Fruit fly (Drosophila melanogaster): Measurements from ENCODE around the gene Btk.

Btk gene

dm6 chr2L:8277561-8278201, 23.2 kb downstream of the Btk start:
- TF ChIP-seq D1 (tag; optimal IDR thresholded peaks at IDR 0.05): peak; percentile 98
- peak; percentile 97 for TF ChIP-seq CG34367 (tag; optimal IDR thresholded peaks at IDR 0.05)
- TF ChIP-seq CG13204 (GFP tag; optimal IDR thresholded peaks at IDR 0.05): peak; percentile 92
- peak; percentile 93 for TF ChIP-seq CG10348 (GFP tag; IDR thresholded peaks at IDR 0.05)
- peak; percentile 98 for TF ChIP-seq CG15710 (tag; optimal IDR thresholded peaks at IDR 0.05)
- TF ChIP-seq Snoo (tag; optimal IDR thresholded peaks at IDR 0.05): peak; percentile 99
- TF ChIP-seq Pif1B (GFP tag; optimal IDR thresholded peaks at IDR 0.05): peak; percentile 100
- TF ChIP-seq Pif1A (GFP tag; optimal IDR thresholded peaks at IDR 0.05): peak; percentile 99
- peak; percentile 81 for TF ChIP-seq EcR (GFP tag; optimal IDR thresholded peaks at IDR 0.05)
- TF ChIP-seq CG9948 (tag; optimal IDR thresholded peaks at IDR 0.05): peak; percentile 98
- peak; percentile 99 for TF ChIP-seq CG4496 (GFP tag; IDR thresholded peaks at IDR 0.05)
- TF ChIP-seq fd96Ca (GFP tag; IDR thresholded peaks at IDR 0.05): peak; percentile 98
- peak; percentile 99 for TF ChIP-seq CG17806 (tag; optimal IDR thresholded peaks at IDR 0.05)
- peak; percentile 100 for TF ChIP-seq CG32121 (GFP tag; IDR thresholded peaks at IDR 0.05)
- peak; percentile 99 for TF ChIP-seq rn (GFP tag; IDR thresholded peaks at IDR 0.05)
- peak; percentile 98 for TF ChIP-seq CG8159 (tag; optimal IDR thresholded peaks at IDR 0.05)
- peak; percentile 100 for TF ChIP-seq CG12605 (GFP tag; IDR thresholded peaks at IDR 0.05)
- peak; percentile 98 for TF ChIP-seq CG8301 (tag; optimal IDR thresholded peaks at IDR 0.05)
- peak; percentile 99 for TF ChIP-seq CG14655 (GFP tag; optimal IDR thresholded peaks at IDR 0.05)
- TF ChIP-seq gl (tag; optimal IDR thresholded peaks at IDR 0.05): peak; percentile 93
- peak; percentile 99 for TF ChIP-seq Ets98B (GFP tag; IDR thresholded peaks at IDR 0.05)

dm6 chr2L:8276880-8277279, 24.0 kb downstream of the Btk start:
- TF ChIP-seq CG15710 (tag; optimal IDR thresholded peaks at IDR 0.05) (no peak), fd96Ca (GFP tag; IDR thresholded peaks at IDR 0.05) (no peak), Pif1B (GFP tag; optimal IDR thresholded peaks at IDR 0.05) (no peak), D1 (tag; optimal IDR thresholded peaks at IDR 0.05) (no peak), CG17806 (tag; optimal IDR thresholded peaks at IDR 0.05) (no peak), CG13204 (GFP tag; optimal IDR thresholded peaks at IDR 0.05) (no peak), Pif1A (GFP tag; optimal IDR thresholded peaks at IDR 0.05) (no peak), CG34367 (tag; optimal IDR thresholded peaks at IDR 0.05) (no peak), CG10348 (GFP tag; IDR thresholded peaks at IDR 0.05) (no peak), rn (GFP tag; IDR thresholded peaks at IDR 0.05) (no peak), CG8301 (tag; optimal IDR thresholded peaks at IDR 0.05) (no peak)

- TF ChIP-seq Pif1A (GFP tag; optimal IDR thresholded peaks at IDR 0.05): no peak
- TF ChIP-seq Ets98B (GFP tag; IDR thresholded peaks at IDR 0.05): no peak
- no peak for TF ChIP-seq CG34367 (tag; optimal IDR thresholded peaks at IDR 0.05)
- TF ChIP-seq CG14655 (GFP tag; optimal IDR thresholded peaks at IDR 0.05): no peak
- no peak for TF ChIP-seq CG12605 (GFP tag; IDR thresholded peaks at IDR 0.05)
- no peak for TF ChIP-seq CG13204 (GFP tag; optimal IDR thresholded peaks at IDR 0.05)
- TF ChIP-seq CG8159 (tag; optimal IDR thresholded peaks at IDR 0.05): no peak
- TF ChIP-seq Pif1B (GFP tag; optimal IDR thresholded peaks at IDR 0.05): no peak
- TF ChIP-seq CG15710 (tag; optimal IDR thresholded peaks at IDR 0.05): no peak
Observed at dm6 chr2L:8276287-8276686, 24.6 kb downstream of the Btk start.

dm6 chr2L:8274958-8275584, 25.8 kb downstream of the Btk start:
- TF ChIP-seq CG4496 (GFP tag; IDR thresholded peaks at IDR 0.05): peak; percentile 79
- TF ChIP-seq D1 (tag; optimal IDR thresholded peaks at IDR 0.05): peak; percentile 22
- TF ChIP-seq Snoo (tag; optimal IDR thresholded peaks at IDR 0.05): peak; percentile 30
- peak; percentile 49 for TF ChIP-seq Pif1A (GFP tag; optimal IDR thresholded peaks at IDR 0.05)
- no peak for TF ChIP-seq gl (tag; optimal IDR thresholded peaks at IDR 0.05)
- TF ChIP-seq CG9948 (tag; optimal IDR thresholded peaks at IDR 0.05): peak; percentile 72
- no peak for TF ChIP-seq EcR (GFP tag; optimal IDR thresholded peaks at IDR 0.05)
- peak; percentile 51 for TF ChIP-seq Ets98B (GFP tag; IDR thresholded peaks at IDR 0.05)
- peak; percentile 77 for TF ChIP-seq CG17806 (tag; optimal IDR thresholded peaks at IDR 0.05)
- no peak for TF ChIP-seq CG10348 (GFP tag; IDR thresholded peaks at IDR 0.05)
- no peak for TF ChIP-seq CG13204 (GFP tag; optimal IDR thresholded peaks at IDR 0.05)
- TF ChIP-seq Pif1B (GFP tag; optimal IDR thresholded peaks at IDR 0.05): peak; percentile 35
- TF ChIP-seq CG15710 (tag; optimal IDR thresholded peaks at IDR 0.05): peak; percentile 74
- TF ChIP-seq CG32121 (GFP tag; IDR thresholded peaks at IDR 0.05): peak; percentile 74
- TF ChIP-seq CG34367 (tag; optimal IDR thresholded peaks at IDR 0.05): peak; percentile 64
- TF ChIP-seq rn (GFP tag; IDR thresholded peaks at IDR 0.05): peak; percentile 42; the same call in 1 of the 2 replicates
- TF ChIP-seq CG8159 (tag; optimal IDR thresholded peaks at IDR 0.05): peak; percentile 79
- peak; percentile 82 for TF ChIP-seq CG12605 (GFP tag; IDR thresholded peaks at IDR 0.05)
- TF ChIP-seq CG14655 (GFP tag; optimal IDR thresholded peaks at IDR 0.05): peak; percentile 80
- TF ChIP-seq fd96Ca (GFP tag; IDR thresholded peaks at IDR 0.05): no peak
- TF ChIP-seq CG8301 (tag; optimal IDR thresholded peaks at IDR 0.05): peak; percentile 75

dm6 chr2L:8274127-8274526, 26.8 kb downstream of the Btk start:
- TF ChIP-seq CG8301 (tag; optimal IDR thresholded peaks at IDR 0.05) (no peak), gl (tag; optimal IDR thresholded peaks at IDR 0.05) (no peak), CG34367 (tag; optimal IDR thresholded peaks at IDR 0.05) (no peak), Ets98B (GFP tag; IDR thresholded peaks at IDR 0.05) (no peak), CG14655 (GFP tag; optimal IDR thresholded peaks at IDR 0.05) (no peak)

dm6 chr2L:8270916-8271315, 30.0 kb downstream of the Btk start:
- peak; percentile 57 for TF ChIP-seq CG34367 (tag; optimal IDR thresholded peaks at IDR 0.05)
- TF ChIP-seq CG8301 (tag; optimal IDR thresholded peaks at IDR 0.05): peak; percentile 77
- TF ChIP-seq Pif1A (GFP tag; optimal IDR thresholded peaks at IDR 0.05): peak; percentile 71
- no peak for TF ChIP-seq gl (tag; optimal IDR thresholded peaks at IDR 0.05)
- TF ChIP-seq CG8159 (tag; optimal IDR thresholded peaks at IDR 0.05): peak; percentile 60
- peak; percentile 83 for TF ChIP-seq Ets98B (GFP tag; IDR thresholded peaks at IDR 0.05)
- TF ChIP-seq Snoo (tag; optimal IDR thresholded peaks at IDR 0.05): no peak
- no peak for TF ChIP-seq CG10348 (GFP tag; IDR thresholded peaks at IDR 0.05)
- peak; percentile 78 for TF ChIP-seq CG32121 (GFP tag; IDR thresholded peaks at IDR 0.05)
- TF ChIP-seq CG14655 (GFP tag; optimal IDR thresholded peaks at IDR 0.05): peak; percentile 79
- no peak for TF ChIP-seq CG13204 (GFP tag; optimal IDR thresholded peaks at IDR 0.05)
- 0 out of 2 replicates have a peak, but pooled peaks have one; percentile 6 for TF ChIP-seq rn (GFP tag; IDR thresholded peaks at IDR 0.05)
- TF ChIP-seq CG15710 (tag; optimal IDR thresholded peaks at IDR 0.05): peak; percentile 57
- TF ChIP-seq EcR (GFP tag; optimal IDR thresholded peaks at IDR 0.05): no peak
- peak; percentile 67 for TF ChIP-seq Pif1B (GFP tag; optimal IDR thresholded peaks at IDR 0.05)
- peak; percentile 4 for TF ChIP-seq D1 (tag; optimal IDR thresholded peaks at IDR 0.05)
- peak; percentile 70 for TF ChIP-seq CG17806 (tag; optimal IDR thresholded peaks at IDR 0.05)
- peak; percentile 88 for TF ChIP-seq CG4496 (GFP tag; IDR thresholded peaks at IDR 0.05)
- TF ChIP-seq CG9948 (tag; optimal IDR thresholded peaks at IDR 0.05): peak; percentile 71
- peak; percentile 83; the same call in 2 of the 3 replicates for TF ChIP-seq fd96Ca (GFP tag; IDR thresholded peaks at IDR 0.05)
- peak; percentile 73 for TF ChIP-seq CG12605 (GFP tag; IDR thresholded peaks at IDR 0.05)

Measured in whole organism, pupa.